Worm (Caenorhabditis elegans) whole organism, midembryonic: ENCODE results near the gene rmh-2.

Experiments
- flt-1 ChIP-seq: fragments of 200-800 bp; sonication (Bioruptor generic); IDR thresholded peaks from 2 replicates; pipeline ENCODE4 v1.3.6; 2022; ENCODE audit warnings: missing genetic modification characterization, missing compliant biosample characterization
- klf-2 ChIP-seq: fragments of 200-800 bp; sonication (Bioruptor generic); conservative IDR thresholded peaks from 2 replicates; pipeline ENCODE4 v1.3.6; 2022; ENCODE audit warnings: missing genetic modification reagents, missing genetic modification characterization, missing compliant biosample characterization
- ref-1 ChIP-seq: fragments of 200-800 bp; sonication (Bioruptor generic); conservative IDR thresholded peaks from 2 replicates; pipeline ENCODE4 v1.3.6; 2022; ENCODE audit warnings: missing genetic modification reagents, missing genetic modification characterization, missing compliant biosample characterization

ce11 chrV:9944093-9944492, 13.5 kb upstream of the rmh-2 start, which contains the start of gene sre-28:
- TF ChIP-seq flt-1 (GFP tag; lab: Robert Waterston, UW) (no peak), ref-1 (no peak), klf-2 (GFP tag; lab: Robert Waterston, UW) (no peak)
